Fruit fly (Drosophila melanogaster) whole organism, embryonic: ENCODE data around the gene Rpt5.

ENCODE experiments used
- Aef1 ChIP-seq: fragments of 200-800 bp; sonication (Bioruptor generic); IDR thresholded peaks from 3 replicates; pipeline ENCODE4 v1.3.6; 2022; ENCODE audit warnings: missing biosample characterization, missing genetic modification characterization
- Atf3 ChIP-seq: fragments of 200-800 bp; sonication (Bioruptor generic); optimal IDR thresholded peaks from 3 replicates; lab custom pipeline; 2016; ENCODE audit warnings: missing biosample characterization, missing genetic modification characterization
- BEAF-32 ChIP-seq: fragments of 200-800 bp; sonication (Bioruptor generic); optimal IDR thresholded peaks from 3 replicates; lab custom pipeline; 2017; ENCODE audit warnings: missing biosample characterization, missing genetic modification characterization, mild to moderate bottlenecking, moderate library complexity, missing genetic modification reagents
- CG10654 ChIP-seq: fragments of 200-800 bp; sonication (Bioruptor generic); optimal IDR thresholded peaks from 2 replicates; lab custom pipeline; 2016; ENCODE audit warnings: missing biosample characterization, missing genetic modification characterization
- CG11093 ChIP-seq: fragments of 200-800 bp; sonication (Bioruptor generic); IDR thresholded peaks from 3 replicates; pipeline ENCODE4 v1.3.6; 2022; ENCODE audit warnings: missing biosample characterization, missing genetic modification characterization
- CG11456 ChIP-seq: fragments of 200-800 bp; sonication (Bioruptor generic); IDR thresholded peaks from 3 replicates; pipeline ENCODE4 v1.3.6; 2022; ENCODE audit warnings: missing biosample characterization, missing genetic modification characterization
- CG11695 ChIP-seq: fragments of 200-800 bp; sonication (Bioruptor generic); IDR thresholded peaks from 3 replicates; pipeline ENCODE4 v1.3.6; 2022; ENCODE audit warnings: missing biosample characterization, missing genetic modification characterization
- CG12104 ChIP-seq: fragments of 200-800 bp; sonication (Bioruptor generic); optimal IDR thresholded peaks from 3 replicates; lab custom pipeline; 2016; ENCODE audit warnings: missing biosample characterization, missing genetic modification characterization
- CG1233 ChIP-seq: fragments of 200-800 bp; sonication (Bioruptor generic); optimal IDR thresholded peaks from 4 replicates; lab custom pipeline; 2018; ENCODE audit warnings: missing biosample characterization, mild to moderate bottlenecking, missing genetic modification characterization
- CG13775 ChIP-seq: fragments of 200-800 bp; sonication (Bioruptor generic); optimal IDR thresholded peaks from 3 replicates; lab custom pipeline; 2017; ENCODE audit warnings: missing biosample characterization, mild to moderate bottlenecking, missing genetic modification characterization
- CG15696 ChIP-seq: fragments of 200-800 bp; sonication (Bioruptor generic); optimal IDR thresholded peaks from 2 replicates; lab custom pipeline; 2019; ENCODE audit warnings: missing biosample characterization, mild to moderate bottlenecking, missing genetic modification characterization, moderate library complexity
- CG1602 ChIP-seq: fragments of 200-800 bp; sonication (Bioruptor generic); optimal IDR thresholded peaks from 3 replicates; lab custom pipeline; 2016; ENCODE audit warnings: missing biosample characterization, missing genetic modification characterization
- CG16815 ChIP-seq: fragments of 200-800 bp; sonication (Bioruptor generic); optimal IDR thresholded peaks from 3 replicates; lab custom pipeline; 2017; ENCODE audit warnings: missing biosample characterization, mild to moderate bottlenecking, missing genetic modification characterization
- CG17385 ChIP-seq: fragments of 200-800 bp; sonication (Bioruptor generic); optimal IDR thresholded peaks from 3 replicates; lab custom pipeline; 2018; ENCODE audit warnings: missing biosample characterization, mild to moderate bottlenecking, missing genetic modification characterization
- CG17802 ChIP-seq: fragments of 200-800 bp; sonication (Bioruptor generic); optimal IDR thresholded peaks from 2 replicates; lab custom pipeline; 2018; ENCODE audit warnings: missing biosample characterization, mild to moderate bottlenecking, missing genetic modification characterization, moderate library complexity
- CG17829 ChIP-seq: fragments of 200-800 bp; optimal IDR thresholded peaks from 2 replicates; lab custom pipeline; 2019; ENCODE audit warnings: missing biosample characterization, mild to moderate bottlenecking, missing genetic modification characterization, moderate library complexity
- CG18764 ChIP-seq: fragments of 200-800 bp; sonication (Bioruptor generic); optimal IDR thresholded peaks from 3 replicates; lab custom pipeline; 2016; ENCODE audit warnings: missing biosample characterization, missing genetic modification characterization
- CG3163 ChIP-seq: fragments of 200-800 bp; sonication (Bioruptor generic); optimal IDR thresholded peaks from 3 replicates; lab custom pipeline; 2016; ENCODE audit warnings: missing biosample characterization, missing genetic modification characterization
- CG32767 ChIP-seq: fragments of 200-800 bp; sonication (Bioruptor generic); IDR thresholded peaks from 2 replicates; pipeline ENCODE4 v1.3.6; 2022; ENCODE audit warnings: missing biosample characterization, missing genetic modification characterization
- CG3281 ChIP-seq: fragments of 200-800 bp; sonication (Bioruptor generic); optimal IDR thresholded peaks from 3 replicates; lab custom pipeline; 2017; ENCODE audit warnings: missing biosample characterization, mild to moderate bottlenecking, missing genetic modification characterization
- CG42726 ChIP-seq: fragments of 200-800 bp; sonication (Bioruptor generic); IDR thresholded peaks from 2 replicates; pipeline ENCODE4 v1.3.6; 2022; ENCODE audit warnings: missing biosample characterization, missing genetic modification characterization; ENCODE audit not compliant: partially characterized antibody
- CG5245 ChIP-seq: fragments of 200-800 bp; sonication (Bioruptor generic); optimal IDR thresholded peaks from 3 replicates; lab custom pipeline; 2016; ENCODE audit warnings: missing biosample characterization, missing genetic modification characterization
- CG7839 ChIP-seq: fragments of 200-800 bp; sonication (Bioruptor generic); optimal IDR thresholded peaks from 3 replicates; lab custom pipeline; 2018; ENCODE audit warnings: missing biosample characterization, mild to moderate bottlenecking, missing genetic modification characterization, moderate library complexity
- CG8478 ChIP-seq: fragments of >200 bp; optimal IDR thresholded peaks from 2 replicates; lab custom pipeline; 2018
- CG9876 ChIP-seq: fragments of 200-800 bp; sonication (Bioruptor generic); optimal IDR thresholded peaks from 2 replicates; lab custom pipeline; 2016; ENCODE audit warnings: missing biosample characterization, missing genetic modification characterization
- D19B ChIP-seq: fragments of 200-800 bp; sonication (Bioruptor generic); optimal IDR thresholded peaks from 2 replicates; lab custom pipeline; 2017; ENCODE audit warnings: missing biosample characterization, mild to moderate bottlenecking, missing genetic modification characterization
- GATAe ChIP-seq: fragments of 200-800 bp; sonication (Bioruptor generic); conservative IDR thresholded peaks from 2 replicates; pipeline ENCODE4 v1.3.6; 2022; ENCODE audit warnings: missing biosample characterization, missing genetic modification characterization
- HLH3B ChIP-seq: fragments of 200-800 bp; sonication (Bioruptor generic); IDR thresholded peaks from 2 replicates; pipeline ENCODE4 v1.3.6; 2022; ENCODE audit warnings: missing biosample characterization, missing genetic modification characterization
- Hand ChIP-seq: fragments of 200-800 bp; sonication (Bioruptor generic); optimal IDR thresholded peaks from 2 replicates; lab custom pipeline; 2017; ENCODE audit warnings: mild to moderate bottlenecking, missing biosample characterization, missing genetic modification reagents, missing genetic modification characterization
- Hmx ChIP-seq: fragments of 200-800 bp; sonication (Bioruptor generic); optimal IDR thresholded peaks from 2 replicates; lab custom pipeline; 2016; ENCODE audit warnings: missing biosample characterization, missing genetic modification characterization
- NK7.1 ChIP-seq: fragments of 200-800 bp; sonication (Bioruptor generic); optimal IDR thresholded peaks from 3 replicates; lab custom pipeline; 2016; ENCODE audit warnings: missing biosample characterization, missing genetic modification characterization
- Pdp1 ChIP-seq, 2 experiments: fragments of 200-800 bp; sonication (Bioruptor generic); optimal IDR thresholded peaks; 3 replicates each; lab custom pipeline; 2016; ENCODE audit warnings: missing biosample characterization in 2 of 2, missing genetic modification characterization in 2 of 2, mild to moderate bottlenecking in 1 of 2, moderate library complexity in 1 of 2
- Sox100B ChIP-seq: fragments of 200-800 bp; sonication (Bioruptor generic); optimal IDR thresholded peaks from 3 replicates; lab custom pipeline; 2018; ENCODE audit warnings: missing biosample characterization, mild to moderate bottlenecking, missing genetic modification characterization
- az2 ChIP-seq: fragments of 200-800 bp; sonication (Bioruptor generic); optimal IDR thresholded peaks from 3 replicates; lab custom pipeline; 2016; ENCODE audit warnings: missing biosample characterization, missing genetic modification characterization
- bbx ChIP-seq: fragments of 200-800 bp; sonication (Bioruptor generic); IDR thresholded peaks from 2 replicates; pipeline ENCODE4 v1.3.6; 2022; ENCODE audit warnings: missing biosample characterization, missing genetic modification characterization; ENCODE audit not compliant: partially characterized antibody
- crc ChIP-seq: fragments of 200-800 bp; sonication (Bioruptor generic); optimal IDR thresholded peaks from 2 replicates; lab custom pipeline; 2016; ENCODE audit warnings: missing biosample characterization, missing genetic modification characterization
- fd3F ChIP-seq: fragments of 200-800 bp; sonication (Bioruptor generic); optimal IDR thresholded peaks from 2 replicates; lab custom pipeline; 2018; ENCODE audit warnings: missing biosample characterization, mild to moderate bottlenecking, missing genetic modification characterization, moderate library complexity
- ham ChIP-seq: fragments of 200-800 bp; sonication (Bioruptor generic); IDR thresholded peaks from 2 replicates; pipeline ENCODE4 v1.3.6; 2022; ENCODE audit warnings: missing biosample characterization, missing genetic modification characterization
- jumu ChIP-seq: fragments of 200-800 bp; sonication (Bioruptor generic); optimal IDR thresholded peaks from 3 replicates; lab custom pipeline; 2016; ENCODE audit warnings: missing biosample characterization, missing genetic modification characterization
- lov ChIP-seq, 2 experiments: fragments of 200-800 bp in 1 of 2; fragments of >200 bp in 1 of 2; sonication (Bioruptor generic) in 1 of 2; IDR thresholded peaks in 1 of 2; optimal IDR thresholded peaks in 1 of 2; 2 replicates in 1 of 2; 3 replicates in 1 of 2; pipeline versions ENCODE4 v1.3.6 to Lab custom; 2017 to 2022; ENCODE audit warnings: missing biosample characterization in 1 of 2, missing genetic modification characterization in 1 of 2
- mirr ChIP-seq: fragments of 200-800 bp; sonication (Bioruptor generic); optimal IDR thresholded peaks from 3 replicates; lab custom pipeline; 2018; ENCODE audit warnings: missing biosample characterization, mild to moderate bottlenecking, missing genetic modification characterization
- nmo ChIP-seq: fragments of 200-800 bp; sonication (Bioruptor generic); optimal IDR thresholded peaks from 2 replicates; lab custom pipeline; 2018; ENCODE audit warnings: missing biosample characterization, mild to moderate bottlenecking, missing genetic modification characterization, moderate library complexity
- peb ChIP-seq: fragments of 200-800 bp; sonication (Bioruptor generic); IDR thresholded peaks from 2 replicates; pipeline ENCODE4 v1.3.6; 2022; ENCODE audit warnings: missing biosample characterization, missing genetic modification characterization
- pros ChIP-seq: fragments of 200-800 bp; sonication (Bioruptor generic); optimal IDR thresholded peaks from 3 replicates; lab custom pipeline; 2019; ENCODE audit warnings: missing biosample characterization, mild to moderate bottlenecking, missing genetic modification characterization, moderate library complexity
- row ChIP-seq: fragments of 200-800 bp; sonication (Bioruptor generic); IDR thresholded peaks from 3 replicates; pipeline ENCODE4 v1.3.6; 2022; ENCODE audit warnings: missing biosample characterization, missing genetic modification characterization
- shn ChIP-seq: fragments of 200-800 bp; sonication (Bioruptor generic); optimal IDR thresholded peaks from 3 replicates; lab custom pipeline; 2016; ENCODE audit warnings: missing biosample characterization, missing genetic modification characterization
- sima ChIP-seq: fragments of 200-800 bp; sonication (Bioruptor generic); optimal IDR thresholded peaks from 2 replicates; lab custom pipeline; 2016; ENCODE audit warnings: missing biosample characterization, missing genetic modification characterization
- sna ChIP-seq: fragments of 200-800 bp; sonication (Bioruptor generic); IDR thresholded peaks from 2 replicates; pipeline ENCODE4 v1.3.6; 2022; ENCODE audit warnings: missing biosample characterization, missing genetic modification characterization; ENCODE audit not compliant: partially characterized antibody
- ttk ChIP-seq: fragments of 200-800 bp; sonication (Bioruptor generic); IDR thresholded peaks from 2 replicates; pipeline ENCODE4 v2.1.2; 2022; ENCODE audit warnings: missing biosample characterization, missing genetic modification characterization
- yki ChIP-seq: fragments of >200 bp; optimal IDR thresholded peaks from 3 replicates; lab custom pipeline; 2018

Rpt5 gene

dm6 chr3R:23723381-23724034 lies 29.2 kb upstream of the Rpt5 start (continued):
- TF ChIP-seq ham (GFP tag; lab: Robert Waterston, UW) (0 out of 2 replicates have a peak, but pooled peaks have one; percentile 8), CG12104 (GFP tag; lab: Kevin White, UChicago) (peak; percentile 79), CG32767 (GFP tag; lab: Robert Waterston, UW) (peak; percentile 47), CG17385 (GFP tag; lab: Kevin White, UChicago) (peak; percentile 25), BEAF-32 (no peak), CG1602 (GFP tag; lab: Kevin White, UChicago) (no peak), Aef1 (GFP tag; lab: Robert Waterston, UW) (no peak), CG1233 (GFP tag; lab: Kevin White, UChicago) (peak; percentile 36), Hand (no peak), CG13775 (GFP tag; lab: Kevin White, UChicago) (no peak), pros (no peak), D19B (no peak), crc (GFP tag; lab: Kevin White, UChicago) (no peak), CG9876 (GFP tag; lab: Kevin White, UChicago) (peak; percentile 25), HLH3B (GFP tag; lab: Robert Waterston, UW) (peak; percentile 82; the same call in 1 of the 2 replicates), row (GFP tag; lab: Robert Waterston, UW) (no peak), CG16815 (GFP tag; lab: Kevin White, UChicago) (no peak), CG10654 (GFP tag; lab: Kevin White, UChicago) (no peak), Hmx (GFP tag; lab: Kevin White, UChicago) (no peak), jumu (GFP tag; lab: Kevin White, UChicago) (peak; percentile 7), nmo (GFP tag; lab: Kevin White, UChicago) (no peak), GATAe (GFP tag; lab: Robert Waterston, UW) (no peak), bbx (no peak), CG7839 (tag; lab: Kevin White, UChicago) (peak; percentile 22), CG15696 (tag; lab: Kevin White, UChicago) (no peak), shn (GFP tag; lab: Kevin White, UChicago) (no peak), NK7.1 (GFP tag; lab: Kevin White, UChicago) (no peak), CG8478 (lab: Kevin White, UChicago) (no peak), sima (GFP tag; lab: Kevin White, UChicago) (no peak), CG18764 (GFP tag; lab: Kevin White, UChicago) (no peak), Atf3 (GFP tag; lab: Kevin White, UChicago) (no peak), CG42726 (GFP tag; lab: Robert Waterston, UW) (no peak), CG11456 (GFP tag; lab: Robert Waterston, UW) (0 out of 3 replicates have a peak, but pooled peaks have one; percentile 59), Sox100B (peak; percentile 64), CG11093 (no peak), yki (lab: Kevin White, UChicago) (no peak), lov (optimal IDR thresholded peaks at IDR 0.05; lab: Kevin White, UChicago) (no peak), lov (GFP tag; IDR thresholded peaks at IDR 0.05; lab: Robert Waterston, UW) (no peak; the same call in 2 of the 3 replicates), CG17802 (tag; lab: Kevin White, UChicago) (no peak), CG17829 (tag; lab: Kevin White, UChicago) (no peak), CG11695 (GFP tag; lab: Robert Waterston, UW) (peak; percentile 44; the same call in 1 of the 3 replicates), mirr (GFP tag; lab: Kevin White, UChicago) (peak; percentile 74), peb (GFP tag; lab: Robert Waterston, UW) (no peak), fd3F (GFP tag; lab: Kevin White, UChicago) (no peak), Pdp1 (GFP tag; optimal IDR thresholded peaks at IDR 0.05; lab: Kevin White, UChicago) (peak; percentile 29 to 89), CG5245 (no peak), CG3281 (no peak), CG3163 (GFP tag; lab: Kevin White, UChicago) (no peak), sna (GFP tag; lab: Robert Waterston, UW) (no peak), az2 (GFP tag; lab: Kevin White, UChicago) (no peak), ttk (GFP tag; lab: Robert Waterston, UW) (peak; percentile 36; the same call in 1 of the 2 replicates)
